Worm (Caenorhabditis elegans): Measurements from ENCODE around the gene C46C11.4.

Gene C46C11.4

DNA sequence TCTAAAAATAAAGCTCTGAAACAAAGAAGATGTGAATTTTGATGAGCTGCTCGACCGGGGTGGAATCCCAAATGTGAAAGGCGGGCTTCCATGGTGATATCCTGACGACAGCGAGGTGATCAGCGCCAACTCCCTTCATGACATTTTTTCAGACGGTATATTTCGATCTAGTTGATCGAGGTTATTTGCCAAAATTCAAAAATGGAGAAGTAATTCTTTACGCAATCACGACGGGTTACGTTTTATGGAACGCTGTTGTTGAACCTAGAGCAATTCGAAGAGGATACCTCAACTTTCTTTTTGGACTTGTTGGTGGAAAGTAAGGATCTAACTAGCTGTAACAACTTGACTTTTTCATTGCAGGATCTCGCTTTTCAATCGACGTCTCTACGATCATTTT, 29.7 kb upstream of the C46C11.4 start:
- TF ChIP-seq nhr-25 (tag; optimal IDR thresholded peaks at IDR 0.05) (no peak), ZK546.5 (tag; optimal IDR thresholded peaks at IDR 0.05) (no peak), sea-2 (GFP tag; optimal IDR thresholded peaks at IDR 0.05) (no peak), jun-1 (tag; optimal IDR thresholded peaks at IDR 0.05) (no peak), egl-5 (tag; optimal IDR thresholded peaks at IDR 0.05) (no peak), R02D3.7 (tag; optimal IDR thresholded peaks at IDR 0.05) (no peak), egl-27 (tag; optimal IDR thresholded peaks at IDR 0.05) (no peak), nfya-1 (tag; optimal IDR thresholded peaks at IDR 0.05; ENCODE audit: insufficient read depth) (no peak), nhr-237 (tag; optimal IDR thresholded peaks at IDR 0.05) (no peak), ama-1 (optimal IDR thresholded peaks at IDR 0.05) (no peak), nhr-76 (tag; optimal IDR thresholded peaks at IDR 0.05) (no peak), hmg-11 (tag; optimal IDR thresholded peaks at IDR 0.05) (no peak), ztf-4 (tag; optimal IDR thresholded peaks at IDR 0.05) (no peak), ceh-16 (tag; optimal IDR thresholded peaks at IDR 0.05) (no peak), mml-1 (tag; optimal IDR thresholded peaks at IDR 0.05) (no peak), ztf-11 (tag; optimal IDR thresholded peaks at IDR 0.05) (no peak), pha-4 (tag; optimal IDR thresholded peaks at IDR 0.05) (no peak)

DNA sequence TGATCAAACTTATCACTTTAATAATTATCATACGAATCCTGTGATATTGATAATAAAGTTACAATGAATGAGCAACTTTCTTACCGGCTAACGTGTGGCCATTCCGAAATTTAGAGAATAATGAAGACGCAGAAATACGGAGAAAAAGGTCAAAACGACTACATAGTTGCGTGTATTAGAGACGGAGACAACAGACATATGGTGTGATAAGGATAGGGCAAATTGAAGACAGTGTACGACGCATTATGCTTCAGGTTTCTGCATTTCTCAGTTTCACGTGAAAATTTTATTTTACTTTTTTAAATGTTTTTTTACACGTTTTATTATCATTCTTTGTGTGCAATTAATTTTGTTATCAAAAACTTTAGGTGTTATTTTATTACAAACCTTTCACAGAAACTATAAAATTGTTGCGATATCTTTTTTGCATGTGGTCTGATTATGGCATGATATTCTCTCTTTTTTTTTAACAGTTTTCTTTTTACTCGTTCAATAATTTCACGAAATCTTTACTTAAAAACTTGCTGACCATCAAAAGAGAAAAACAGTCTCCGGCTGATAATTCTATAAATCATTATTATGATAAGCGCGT, 26.3 kb upstream of the C46C11.4 start, which contains the start of gene tmem-135:
tmem-135 (plus strand) TSS at position 542 of the 592 bp plus-strand sequence.
- no peak for TF ChIP-seq ztf-4 (tag; optimal IDR thresholded peaks at IDR 0.05)
- no peak for TF ChIP-seq ZK546.5 (tag; optimal IDR thresholded peaks at IDR 0.05)
- TF ChIP-seq unc-39 (tag; optimal IDR thresholded peaks at IDR 0.05): no peak
- TF ChIP-seq mml-1 (tag; optimal IDR thresholded peaks at IDR 0.05): no peak
- TF ChIP-seq hmg-11 (tag; optimal IDR thresholded peaks at IDR 0.05): no peak
- TF ChIP-seq egl-5 (tag; optimal IDR thresholded peaks at IDR 0.05): no peak
- peak; percentile 73 for TF ChIP-seq elt-2 (tag; optimal IDR thresholded peaks at IDR 0.05)
- TF ChIP-seq pha-4 (tag; optimal IDR thresholded peaks at IDR 0.05): no peak
- TF ChIP-seq unc-62 (GFP tag; optimal IDR thresholded peaks at IDR 0.05): no peak
- peak; percentile 42 for TF ChIP-seq pqm-1 (tag; optimal IDR thresholded peaks at IDR 0.05)
- TF ChIP-seq snpc-4 (tag; optimal IDR thresholded peaks at IDR 0.05): no peak
- TF ChIP-seq nhr-237 (tag; optimal IDR thresholded peaks at IDR 0.05): no peak
- no peak for TF ChIP-seq fkh-10 (GFP tag; optimal IDR thresholded peaks at IDR 0.05)

DNA sequence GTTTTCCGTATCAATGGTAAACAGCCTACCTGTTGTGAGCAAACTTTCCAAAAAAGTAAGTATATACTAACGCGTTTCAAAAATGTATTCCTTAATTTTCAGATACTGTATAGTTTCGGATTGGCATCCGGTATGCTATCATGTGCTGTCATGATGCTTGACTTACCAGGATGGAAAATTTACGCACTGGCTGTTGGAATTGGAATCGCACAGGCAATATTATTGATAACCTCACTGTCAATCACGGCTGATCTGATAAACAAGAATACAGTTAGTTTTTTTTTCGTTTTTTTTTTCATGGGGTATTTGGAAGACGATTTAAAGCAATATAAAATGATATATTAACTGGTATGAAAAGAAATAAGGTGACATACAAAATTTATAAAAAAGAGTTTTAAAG, 24.8 kb upstream of the C46C11.4 start:
- peak; percentile 48 for TF ChIP-seq elt-2 (tag; optimal IDR thresholded peaks at IDR 0.05)
- TF ChIP-seq ceh-28 (tag; optimal IDR thresholded peaks at IDR 0.05): no peak

DNA sequence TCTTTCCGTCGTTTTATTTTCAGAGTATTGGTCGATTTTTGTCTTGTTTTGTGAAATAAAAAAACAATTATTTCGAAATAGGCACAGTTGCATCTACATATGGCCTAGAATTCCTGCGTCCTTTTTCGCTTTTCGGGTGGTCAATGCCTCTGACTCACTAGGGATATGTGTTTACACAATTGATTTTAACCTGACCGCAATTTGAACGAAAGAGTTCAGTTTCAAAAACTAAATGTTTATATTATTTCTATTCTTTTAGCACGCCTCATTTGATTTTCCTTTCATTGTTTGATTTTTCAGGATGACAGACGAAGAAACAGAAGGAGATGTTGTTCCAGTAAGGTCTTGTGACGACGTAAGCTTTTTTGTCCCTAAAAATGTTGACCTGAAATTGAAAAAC, 20.8 kb upstream of the C46C11.4 start, which contains the start of gene mfsd-12:
mfsd-12 (plus strand) TSS at position 301 of the 400 bp plus-strand sequence.
- TF ChIP-seq ceh-28 (tag; optimal IDR thresholded peaks at IDR 0.05): no peak
- TF ChIP-seq nhr-67 (tag; optimal IDR thresholded peaks at IDR 0.05): no peak
- peak; percentile 7 for TF ChIP-seq pha-4 (tag; optimal IDR thresholded peaks at IDR 0.05)
- TF ChIP-seq unc-39 (tag; optimal IDR thresholded peaks at IDR 0.05): no peak
- TF ChIP-seq nhr-12 (tag; optimal IDR thresholded peaks at IDR 0.05): no peak
- TF ChIP-seq zag-1 (tag; optimal IDR thresholded peaks at IDR 0.05): no peak
- no peak for TF ChIP-seq ztf-11 (tag; optimal IDR thresholded peaks at IDR 0.05)
- TF ChIP-seq fkh-2 (tag; optimal IDR thresholded peaks at IDR 0.05): no peak
- no peak for TF ChIP-seq lsy-12 (tag; optimal IDR thresholded peaks at IDR 0.05)

DNA sequence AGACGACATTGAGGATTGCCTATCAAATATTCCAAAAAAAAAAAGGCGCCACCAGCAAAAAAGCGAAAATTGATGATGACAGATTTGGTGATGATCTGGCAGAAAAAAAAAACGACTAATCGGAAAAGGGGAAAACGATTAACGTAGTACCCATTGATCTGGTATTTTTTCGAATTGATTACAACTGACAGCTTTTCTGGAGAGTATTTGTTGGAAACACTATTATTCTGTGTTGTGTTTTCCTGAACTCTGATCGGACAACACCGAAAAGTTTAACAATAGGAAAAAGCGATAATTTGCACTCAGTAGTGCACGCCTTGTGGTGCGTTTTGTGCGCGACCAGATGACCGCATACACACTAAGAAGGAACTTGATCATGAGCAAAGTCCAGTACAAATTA, 17.6 kb upstream of the C46C11.4 start:
- TF ChIP-seq sea-2 (GFP tag; optimal IDR thresholded peaks at IDR 0.05): no peak
- TF ChIP-seq lin-39 (tag; optimal IDR thresholded peaks at IDR 0.05): no peak
- no peak for TF ChIP-seq ceh-16 (tag; optimal IDR thresholded peaks at IDR 0.05)
- no peak for TF ChIP-seq ZK546.5 (tag; optimal IDR thresholded peaks at IDR 0.05)
- TF ChIP-seq snpc-4 (tag; optimal IDR thresholded peaks at IDR 0.05): no peak
- no peak for TF ChIP-seq aly-2 (tag; optimal IDR thresholded peaks at IDR 0.05)
- TF ChIP-seq nhr-76 (tag; optimal IDR thresholded peaks at IDR 0.05): no peak
- no peak for TF ChIP-seq elt-2 (tag; optimal IDR thresholded peaks at IDR 0.05)
- TF ChIP-seq R02D3.7 (tag; optimal IDR thresholded peaks at IDR 0.05): no peak
- no peak for TF ChIP-seq ceh-82 (tag; optimal IDR thresholded peaks at IDR 0.05)
